Worm (Caenorhabditis elegans): ENCODE results near the gene spr-1.
A peak's percentile ranks its signal among the peaks of the same experiment; 100 is the strongest.

spr-1 gene

ce11 chrV:8130149-8130661 is 1.1 kb upstream of the spr-1 start, which contains the start of gene snap-1 (continued):
- TF ChIP-seq ztf-11 (tag; optimal IDR thresholded peaks at IDR 0.05) (no peak), elt-3 (tag; optimal IDR thresholded peaks at IDR 0.05) (no peak), snu-23 (GFP tag; optimal IDR thresholded peaks at IDR 0.05) (peak; percentile 56), dsc-1 (tag; optimal IDR thresholded peaks at IDR 0.05) (no peak), hlh-17 (GFP tag; optimal IDR thresholded peaks at IDR 0.05; ENCODE audit: borderline replicate concordance) (no peak), ztf-4 (tag; optimal IDR thresholded peaks at IDR 0.05) (no peak), nhr-11 (tag; optimal IDR thresholded peaks at IDR 0.05) (no peak), lin-39 (tag; optimal IDR thresholded peaks at IDR 0.05) (no peak), ces-1 (GFP tag; optimal IDR thresholded peaks at IDR 0.05) (no peak), sox-4 (tag; optimal IDR thresholded peaks at IDR 0.05) (no peak), fos-1 (tag; optimal IDR thresholded peaks at IDR 0.05) (no peak), unc-30 (tag; optimal IDR thresholded peaks at IDR 0.05) (no peak), nhr-12 (tag; optimal IDR thresholded peaks at IDR 0.05) (no peak), nhr-77 (tag; optimal IDR thresholded peaks at IDR 0.05) (no peak), pqm-1 (tag; optimal IDR thresholded peaks at IDR 0.05) (no peak), blmp-1 (tag; optimal IDR thresholded peaks at IDR 0.05) (no peak), nhr-20 (tag; optimal IDR thresholded peaks at IDR 0.05) (peak; percentile 14), efl-3 (GFP tag; optimal IDR thresholded peaks at IDR 0.05) (no peak), lin-15B (tag; optimal IDR thresholded peaks at IDR 0.05) (peak; percentile 52), ceh-88 (GFP tag; IDR thresholded peaks at IDR 0.05) (no peak), fkh-10 (GFP tag; optimal IDR thresholded peaks at IDR 0.05) (peak; percentile 7), nhr-90 (tag; optimal IDR thresholded peaks at IDR 0.05; ENCODE audit: poor library complexity) (no peak), ama-1 (optimal IDR thresholded peaks at IDR 0.05) (no peak), sptf-1 (tag; optimal IDR thresholded peaks at IDR 0.05) (no peak), unc-130 (tag; optimal IDR thresholded peaks at IDR 0.05) (no peak), aly-2 (tag; optimal IDR thresholded peaks at IDR 0.05) (no peak), zag-1 (tag; optimal IDR thresholded peaks at IDR 0.05) (no peak), nhr-28 (tag; optimal IDR thresholded peaks at IDR 0.05) (no peak), egl-27 (tag; optimal IDR thresholded peaks at IDR 0.05) (no peak), lin-13 (GFP tag; optimal IDR thresholded peaks at IDR 0.05) (peak; percentile 48), unc-86 (tag; optimal IDR thresholded peaks at IDR 0.05) (peak; percentile 46), egl-13 (tag; optimal IDR thresholded peaks at IDR 0.05) (no peak)

DNA sequence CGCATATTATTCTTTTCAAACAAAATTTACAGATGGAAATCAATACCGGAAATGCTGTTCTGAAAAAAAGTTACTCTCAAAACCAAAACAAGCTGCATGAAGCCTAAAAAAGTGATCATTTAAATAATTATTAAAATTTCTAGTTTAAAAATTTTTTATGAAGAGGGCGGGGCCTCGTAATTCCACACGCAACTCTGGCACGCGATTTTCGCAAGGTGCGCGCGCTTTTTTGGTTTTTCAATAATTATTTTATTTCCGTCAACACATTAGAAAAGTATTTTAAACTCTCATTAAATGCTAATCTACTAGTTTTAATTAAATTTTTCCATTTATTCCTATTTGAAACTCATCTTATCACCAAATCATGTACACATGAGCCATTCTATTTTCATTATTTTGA is 567 bp upstream of the spr-1 start:
- TF ChIP-seq lir-3 (tag; optimal IDR thresholded peaks at IDR 0.05; ENCODE audit: poor library complexity) (no peak), nhr-19 (GFP tag; conservative IDR thresholded peaks at IDR 0.05) (no peak), egl-13 (tag; optimal IDR thresholded peaks at IDR 0.05) (no peak), ztf-11 (tag; optimal IDR thresholded peaks at IDR 0.05) (no peak), unc-130 (tag; optimal IDR thresholded peaks at IDR 0.05) (no peak), grh-1 (GFP tag; IDR thresholded peaks at IDR 0.05) (no peak), mep-1 (tag; optimal IDR thresholded peaks at IDR 0.05) (no peak), efl-1 (optimal IDR thresholded peaks at IDR 0.05) (no peak), efl-1 (GFP tag; optimal IDR thresholded peaks at IDR 0.05 in 1 of 2) (peak in 1 of 2 experiments; percentile 75)

- TF ChIP-seq lir-3 (tag; optimal IDR thresholded peaks at IDR 0.05; ENCODE audit: poor library complexity) (no peak), mab-9 (GFP tag; IDR thresholded peaks at IDR 0.05) (no peak), dpl-1 (GFP tag; optimal IDR thresholded peaks at IDR 0.05) (no peak), sox-4 (tag; optimal IDR thresholded peaks at IDR 0.05) (no peak), ceh-90 (tag; optimal IDR thresholded peaks at IDR 0.05) (no peak), ceh-82 (tag; optimal IDR thresholded peaks at IDR 0.05) (no peak), nhr-76 (tag; optimal IDR thresholded peaks at IDR 0.05) (no peak), zag-1 (tag; optimal IDR thresholded peaks at IDR 0.05) (no peak)
Measured at ce11 chrV:8123384-8123783, 5.8 kb downstream of the spr-1 start, which contains the start of gene D1014.5. Gene D1014.5 (plus strand): TSS chrV:8123684.

All from whole organism, L1 larva.